Worm (Caenorhabditis elegans) whole organism, L1 larva: ENCODE measurements around the gene F42C5.6.

Source experiments
- alr-1 ChIP-seq: fragments of 200-800 bp; sonication (Bioruptor generic); optimal IDR thresholded peaks from 2 replicates; lab custom pipeline; 2018; ENCODE audit warnings: borderline replicate concordance, mild to moderate bottlenecking, missing genetic modification characterization, missing compliant biosample characterization
- ama-1 ChIP-seq: fragments of 150-350 bp; optimal IDR thresholded peaks from 2 replicates; lab custom pipeline; 2014
- grh-1 ChIP-seq: fragments of 200-800 bp; sonication (Bioruptor generic); IDR thresholded peaks from 2 replicates; pipeline ENCODE4 v1.3.6; 2022; ENCODE audit warnings: missing genetic modification reagents, missing genetic modification characterization, missing compliant biosample characterization
- lin-15B ChIP-seq: fragments of 150-350 bp; sonication (generic microtip); optimal IDR thresholded peaks from 3 replicates; lab custom pipeline; 2014; ENCODE audit warnings: missing biosample characterization, missing genetic modification characterization
- nhr-11 ChIP-seq: fragments of 150-350 bp; optimal IDR thresholded peaks from 2 replicates; lab custom pipeline; 2014; ENCODE audit warnings: missing biosample characterization, missing genetic modification characterization
- nhr-77 ChIP-seq: fragments of 150-350 bp; optimal IDR thresholded peaks from 2 replicates; lab custom pipeline; 2014; ENCODE audit warnings: missing biosample characterization, missing genetic modification characterization
- nhr-90 ChIP-seq: sonication (generic microtip); optimal IDR thresholded peaks from 2 replicates; lab custom pipeline; 2016; ENCODE audit warnings: mild to moderate bottlenecking, missing genetic modification characterization, missing compliant biosample characterization; ENCODE audit not compliant: poor library complexity
- snpc-4 ChIP-seq: fragments of 150-350 bp; optimal IDR thresholded peaks from 2 replicates; lab custom pipeline; 2014; ENCODE audit warnings: missing biosample characterization, missing genetic modification characterization
- ztf-11 ChIP-seq, 2 experiments: sonication (generic microtip); optimal IDR thresholded peaks; 2 replicates each; lab custom pipeline; 2016 to 2017; ENCODE audit warnings: missing genetic modification characterization in 2 of 2, missing biosample characterization in 1 of 2, missing compliant biosample characterization in 1 of 2

- TF ChIP-seq snpc-4 (no peak), nhr-77 (tag; lab: Kevin White, UChicago) (no peak), ama-1 (lab: Kevin White, UChicago) (no peak), alr-1 (no peak), grh-1 (GFP tag; lab: Robert Waterston, UW) (no peak), nhr-90 (no peak), ztf-11 (tag; optimal IDR thresholded peaks at IDR 0.05; lab: Kevin White, UChicago) (no peak), lin-15B (no peak), nhr-11 (tag; lab: Kevin White, UChicago) (no peak)
These were observed 32.2 kb downstream of the F42C5.6 start, which contains the start of gene C06E4.2 for ce11 chrIV:7276661-7277060.
